Fruit fly (Drosophila melanogaster) whole organism, embryonic: Measurements from ENCODE around the gene CG2104.
A peak's percentile ranks its signal among the peaks of the same experiment; 100 is the strongest.

Source experiments
- Awh ChIP-seq: fragments of 200-800 bp; sonication (Bioruptor generic); IDR thresholded peaks from 2 replicates; pipeline ENCODE4, ENCODE4 v1.3.6; 2022; ENCODE audit warnings: missing biosample characterization, missing genetic modification characterization
- Bteb2 ChIP-seq: fragments of 200-800 bp; sonication (Bioruptor generic); optimal IDR thresholded peaks from 2 replicates; lab custom pipeline; 2016; ENCODE audit warnings: missing biosample characterization, missing genetic modification characterization
- C15 ChIP-seq: fragments of 200-800 bp; sonication (Bioruptor generic); IDR thresholded peaks from 3 replicates; pipeline ENCODE4 v1.3.6; 2022; ENCODE audit warnings: missing biosample characterization, missing genetic modification characterization
- CG10431 ChIP-seq: fragments of 200-800 bp; sonication (Bioruptor generic); optimal IDR thresholded peaks from 3 replicates; lab custom pipeline; 2018; ENCODE audit warnings: missing biosample characterization, mild to moderate bottlenecking, missing genetic modification characterization
- CG10565 ChIP-seq: fragments of 200-800 bp; sonication (Bioruptor generic); optimal IDR thresholded peaks from 3 replicates; lab custom pipeline; 2016; ENCODE audit warnings: missing biosample characterization, mild to moderate bottlenecking, missing genetic modification characterization
- CG12236 ChIP-seq: fragments of 200-800 bp; sonication (Bioruptor generic); optimal IDR thresholded peaks from 2 replicates; lab custom pipeline; 2016; ENCODE audit warnings: missing biosample characterization, missing genetic modification characterization
- CG13894 ChIP-seq: fragments of 200-800 bp; sonication (Bioruptor generic); optimal IDR thresholded peaks from 3 replicates; lab custom pipeline; 2018; ENCODE audit warnings: missing biosample characterization, mild to moderate bottlenecking, missing genetic modification characterization, moderate library complexity
- CG18011 ChIP-seq: fragments of 200-800 bp; sonication (Bioruptor generic); optimal IDR thresholded peaks from 2 replicates; lab custom pipeline; 2017; ENCODE audit warnings: missing biosample characterization, missing genetic modification characterization, mild to moderate bottlenecking, moderate library complexity, missing genotype
- CG2116 ChIP-seq: fragments of 200-800 bp; sonication (Bioruptor generic); optimal IDR thresholded peaks from 3 replicates; lab custom pipeline; 2018; ENCODE audit warnings: missing biosample characterization, mild to moderate bottlenecking, missing genetic modification characterization
- CG2120 ChIP-seq: fragments of 200-800 bp; sonication (Bioruptor generic); optimal IDR thresholded peaks from 3 replicates; lab custom pipeline; 2016; ENCODE audit warnings: missing biosample characterization, missing genetic modification characterization
- CG32767 ChIP-seq: fragments of 200-800 bp; sonication (Bioruptor generic); IDR thresholded peaks from 2 replicates; pipeline ENCODE4 v1.3.6; 2022; ENCODE audit warnings: missing biosample characterization, missing genetic modification characterization
- CG3281 ChIP-seq: fragments of 200-800 bp; sonication (Bioruptor generic); optimal IDR thresholded peaks from 3 replicates; lab custom pipeline; 2017; ENCODE audit warnings: missing biosample characterization, mild to moderate bottlenecking, missing genetic modification characterization
- CG3995 ChIP-seq: fragments of 200-800 bp; sonication (Bioruptor generic); optimal IDR thresholded peaks from 3 replicates; lab custom pipeline; 2016; ENCODE audit warnings: missing biosample characterization, missing genetic modification characterization
- CG6175 ChIP-seq: fragments of 200-800 bp; sonication (Bioruptor generic); IDR thresholded peaks from 3 replicates; pipeline ENCODE4 v1.3.6; 2022; ENCODE audit warnings: missing biosample characterization, missing genetic modification characterization
- CG6654 ChIP-seq: fragments of 200-800 bp; sonication (Bioruptor generic); optimal IDR thresholded peaks from 2 replicates; lab custom pipeline; 2017; ENCODE audit warnings: missing biosample characterization, mild to moderate bottlenecking, missing genetic modification characterization
- CG6683 ChIP-seq: fragments of 200-800 bp; sonication (Bioruptor generic); optimal IDR thresholded peaks from 2 replicates; lab custom pipeline; 2017; ENCODE audit warnings: missing biosample characterization, mild to moderate bottlenecking, missing genetic modification characterization, missing genetic modification reagents
- CG7556 ChIP-seq: fragments of 200-800 bp; sonication (Bioruptor generic); optimal IDR thresholded peaks from 2 replicates; lab custom pipeline; 2017; ENCODE audit warnings: missing biosample characterization, mild to moderate bottlenecking, missing genetic modification characterization
- CG7839 ChIP-seq: fragments of 200-800 bp; sonication (Bioruptor generic); optimal IDR thresholded peaks from 3 replicates; lab custom pipeline; 2018; ENCODE audit warnings: missing biosample characterization, mild to moderate bottlenecking, missing genetic modification characterization, moderate library complexity
- CG7963 ChIP-seq: fragments of 200-800 bp; sonication (Bioruptor generic); IDR thresholded peaks from 3 replicates; pipeline ENCODE4 v1.3.6; 2022; ENCODE audit warnings: missing biosample characterization, missing genetic modification characterization; ENCODE audit not compliant: partially characterized antibody
- CG8290 ChIP-seq, 3 experiments: fragments of 200-800 bp; sonication (Bioruptor generic); optimal IDR thresholded peaks; 2 replicates each; lab custom pipeline; 2016 to 2019; ENCODE audit warnings: missing biosample characterization in 3 of 3, missing genetic modification characterization in 3 of 3, mild to moderate bottlenecking in 2 of 3, moderate library complexity in 1 of 3
- CG8924 ChIP-seq: fragments of 200-800 bp; optimal IDR thresholded peaks from 3 replicates; lab custom pipeline; 2019; ENCODE audit warnings: missing biosample characterization, mild to moderate bottlenecking, missing genetic modification characterization, moderate library complexity
- CTCF ChIP-seq: fragments of 200-800 bp; sonication (Bioruptor generic); optimal IDR thresholded peaks from 2 replicates; lab custom pipeline; 2017; ENCODE audit warnings: missing biosample characterization, mild to moderate bottlenecking, missing genetic modification characterization, moderate library complexity
- Dip2 ChIP-seq: fragments of 200-800 bp; sonication (Bioruptor generic); IDR thresholded peaks from 2 replicates; pipeline ENCODE4 v1.3.6; 2022; ENCODE audit warnings: missing biosample characterization, missing genetic modification characterization
- HLH3B ChIP-seq: fragments of 200-800 bp; sonication (Bioruptor generic); IDR thresholded peaks from 2 replicates; pipeline ENCODE4 v1.3.6; 2022; ENCODE audit warnings: missing biosample characterization, missing genetic modification characterization
- Hand ChIP-seq: fragments of 200-800 bp; sonication (Bioruptor generic); optimal IDR thresholded peaks from 2 replicates; lab custom pipeline; 2017; ENCODE audit warnings: mild to moderate bottlenecking, missing biosample characterization, missing genetic modification reagents, missing genetic modification characterization
- Hmr ChIP-seq: fragments of 200-800 bp; sonication (Bioruptor generic); optimal IDR thresholded peaks from 3 replicates; lab custom pipeline; 2017; ENCODE audit warnings: mild to moderate bottlenecking, missing biosample characterization, missing genetic modification reagents, missing genetic modification characterization
- Hr39 ChIP-seq: fragments of >200 bp; optimal IDR thresholded peaks from 2 replicates; lab custom pipeline; 2017
- Hsf ChIP-seq: fragments of 200-800 bp; sonication (Bioruptor generic); optimal IDR thresholded peaks from 3 replicates; lab custom pipeline; 2016; ENCODE audit warnings: missing biosample characterization, missing genetic modification characterization
- Lhr ChIP-seq: fragments of 200-800 bp; sonication (Bioruptor generic); optimal IDR thresholded peaks from 3 replicates; lab custom pipeline; 2017; ENCODE audit warnings: mild to moderate bottlenecking, missing biosample characterization, missing genetic modification reagents, missing genetic modification characterization
- NK7.1 ChIP-seq: fragments of 200-800 bp; sonication (Bioruptor generic); optimal IDR thresholded peaks from 3 replicates; lab custom pipeline; 2016; ENCODE audit warnings: missing biosample characterization, missing genetic modification characterization
- Oaz ChIP-seq: fragments of 200-800 bp; sonication (Bioruptor generic); IDR thresholded peaks from 2 replicates; pipeline ENCODE4 v1.3.6; 2022; ENCODE audit warnings: missing biosample characterization, missing genetic modification characterization
- Rfx ChIP-seq: fragments of 200-800 bp; sonication (Bioruptor generic); IDR thresholded peaks from 2 replicates; pipeline ENCODE4 v1.3.6; 2022; ENCODE audit warnings: missing biosample characterization, missing genetic modification characterization
- Scr ChIP-seq: fragments of 200-800 bp; sonication (Bioruptor generic); IDR thresholded peaks from 2 replicates; pipeline ENCODE4 v1.3.6; 2022; ENCODE audit warnings: missing biosample characterization, missing genetic modification characterization; ENCODE audit not compliant: partially characterized antibody
- Sry-δ ChIP-seq: fragments of 200-800 bp; sonication (Bioruptor generic); optimal IDR thresholded peaks from 2 replicates; lab custom pipeline; 2016; ENCODE audit warnings: missing biosample characterization, missing genetic modification characterization
- Trl ChIP-seq, 3 experiments: fragments of >200 bp in 2 of 3; fragments of 200-800 bp in 1 of 3; sonication (Bioruptor generic) in 1 of 3; optimal IDR thresholded peaks; 2 replicates in 1 of 3; 3 replicates in 2 of 3; lab custom pipeline; 2016 to 2017; ENCODE audit warnings: missing biosample characterization in 1 of 3, missing genetic modification characterization in 1 of 3
- btn ChIP-seq: fragments of 200-800 bp; sonication (Bioruptor generic); optimal IDR thresholded peaks from 2 replicates; lab custom pipeline; 2016; ENCODE audit warnings: missing biosample characterization, missing genetic modification characterization
- cato ChIP-seq: fragments of 200-800 bp; sonication (Bioruptor generic); optimal IDR thresholded peaks from 2 replicates; lab custom pipeline; 2016; ENCODE audit warnings: missing biosample characterization, missing genetic modification characterization, borderline replicate concordance
- cwo ChIP-seq: fragments of 200-800 bp; sonication (Bioruptor generic); optimal IDR thresholded peaks from 3 replicates; lab custom pipeline; 2017; ENCODE audit warnings: missing biosample characterization, missing genetic modification characterization, mild to moderate bottlenecking, moderate library complexity, missing genetic modification reagents
- ind ChIP-seq: fragments of 200-800 bp; sonication (Bioruptor generic); optimal IDR thresholded peaks from 3 replicates; lab custom pipeline; 2016; ENCODE audit warnings: missing biosample characterization, missing genetic modification characterization
- insv ChIP-seq, 2 experiments: fragments of 200-800 bp; sonication (Bioruptor generic); optimal IDR thresholded peaks; 3 replicates each; lab custom pipeline; 2016 to 2018; ENCODE audit warnings: missing biosample characterization in 2 of 2, missing genetic modification characterization in 2 of 2
- jumu ChIP-seq: fragments of 200-800 bp; sonication (Bioruptor generic); optimal IDR thresholded peaks from 3 replicates; lab custom pipeline; 2016; ENCODE audit warnings: missing biosample characterization, missing genetic modification characterization
- lov ChIP-seq, 2 experiments: fragments of 200-800 bp in 1 of 2; fragments of >200 bp in 1 of 2; sonication (Bioruptor generic) in 1 of 2; IDR thresholded peaks in 1 of 2; optimal IDR thresholded peaks in 1 of 2; 2 replicates in 1 of 2; 3 replicates in 1 of 2; pipeline versions ENCODE4 v1.3.6 to Lab custom; 2017 to 2022; ENCODE audit warnings: missing biosample characterization in 1 of 2, missing genetic modification characterization in 1 of 2
- mirr ChIP-seq: fragments of 200-800 bp; sonication (Bioruptor generic); optimal IDR thresholded peaks from 3 replicates; lab custom pipeline; 2018; ENCODE audit warnings: missing biosample characterization, mild to moderate bottlenecking, missing genetic modification characterization
- nmo ChIP-seq: fragments of 200-800 bp; sonication (Bioruptor generic); optimal IDR thresholded peaks from 2 replicates; lab custom pipeline; 2018; ENCODE audit warnings: missing biosample characterization, mild to moderate bottlenecking, missing genetic modification characterization, moderate library complexity
- pzg ChIP-seq: fragments of 200-800 bp; sonication (Bioruptor generic); optimal IDR thresholded peaks from 3 replicates; lab custom pipeline; 2018; ENCODE audit warnings: missing biosample characterization, mild to moderate bottlenecking, missing genetic modification characterization, moderate library complexity
- so ChIP-seq: fragments of 200-800 bp; sonication (Bioruptor generic); IDR thresholded peaks from 3 replicates; pipeline ENCODE4 v1.3.6; 2022; ENCODE audit warnings: missing biosample characterization, missing genetic modification characterization
- unc-4 ChIP-seq: fragments of 200-800 bp; sonication (Bioruptor generic); IDR thresholded peaks from 2 replicates; pipeline ENCODE4 v1.3.6; 2022; ENCODE audit warnings: missing biosample characterization, missing genetic modification characterization; ENCODE audit not compliant: partially characterized antibody
- unpg ChIP-seq: fragments of 200-800 bp; sonication (Bioruptor generic); optimal IDR thresholded peaks from 3 replicates; lab custom pipeline; 2018; ENCODE audit warnings: missing biosample characterization, mild to moderate bottlenecking, missing genetic modification characterization, moderate library complexity

Gene CG2104

dm6 chr3R:5686049-5686757 is 6.9 kb downstream of the CG2104 start (continued):
- no peak for TF ChIP-seq Bteb2 (GFP tag; lab: Kevin White, UChicago)
- 0 out of 3 replicates have a peak, but pooled peaks have one; percentile 30 for TF ChIP-seq so (GFP tag; lab: Robert Waterston, UW)
- peak; percentile 5 for TF ChIP-seq CG6683 (GFP tag; lab: Kevin White, UChicago)
- TF ChIP-seq Hr39 (lab: Kevin White, UChicago) = no peak
- TF ChIP-seq CG8924 (tag; lab: Kevin White, UChicago) = peak; percentile 53
- TF ChIP-seq unc-4 (GFP tag; lab: Robert Waterston, UW) = no peak
- TF ChIP-seq Oaz = 0 out of 2 replicates have a peak, but pooled peaks have one; percentile 16
- peak; percentile 70 for TF ChIP-seq Hand
- no peak for TF ChIP-seq CG3995 (GFP tag; lab: Kevin White, UChicago)
- no peak for TF ChIP-seq cato (GFP tag; lab: Kevin White, UChicago)
- peak; percentile 57 for TF ChIP-seq CG7556 (GFP tag; lab: Kevin White, UChicago)
- TF ChIP-seq CG18011 (GFP tag; lab: Kevin White, UChicago) = no peak
- TF ChIP-seq CG12236 (GFP tag; lab: Kevin White, UChicago) = no peak
- peak; percentile 44 for TF ChIP-seq Hmr
- peak; percentile 64 for TF ChIP-seq CG13894 (tag; lab: Kevin White, UChicago)
- no peak for TF ChIP-seq Dip2 (GFP tag; lab: Robert Waterston, UW)
- no peak for TF ChIP-seq CG10431
- no peak for TF ChIP-seq CG10565 (GFP tag; lab: Kevin White, UChicago)
- no peak for TF ChIP-seq mirr (GFP tag; lab: Kevin White, UChicago)
- TF ChIP-seq Awh (GFP tag; lab: Robert Waterston, UW) = peak; percentile 75
- TF ChIP-seq jumu (GFP tag; lab: Kevin White, UChicago) = peak; percentile 23
- no peak for TF ChIP-seq lov (optimal IDR thresholded peaks at IDR 0.05; lab: Kevin White, UChicago)
- TF ChIP-seq lov (GFP tag; IDR thresholded peaks at IDR 0.05; lab: Robert Waterston, UW) = no peak
- peak; percentile 60 for TF ChIP-seq ind (GFP tag; lab: Kevin White, UChicago)
- TF ChIP-seq insv (GFP tag; optimal IDR thresholded peaks at IDR 0.05; lab: Kevin White, UChicago) = no peak
- TF ChIP-seq Scr (GFP tag; lab: Robert Waterston, UW) = no peak
- no peak for TF ChIP-seq Trl (optimal IDR thresholded peaks at IDR 0.05; lab: Kevin White, UChicago)
- TF ChIP-seq Trl (GFP tag; optimal IDR thresholded peaks at IDR 0.05; lab: Kevin White, UChicago) = no peak
- peak; percentile 47; the same call in 1 of the 2 replicates for TF ChIP-seq HLH3B
- no peak for TF ChIP-seq CG32767 (GFP tag; lab: Robert Waterston, UW)
- no peak for TF ChIP-seq btn (GFP tag; lab: Kevin White, UChicago)
- TF ChIP-seq CG6654 (GFP tag; lab: Kevin White, UChicago) = no peak
- TF ChIP-seq CTCF (GFP tag; lab: Kevin White, UChicago) = no peak
- no peak for TF ChIP-seq Lhr
- TF ChIP-seq Sry-δ (GFP tag; lab: Kevin White, UChicago) = no peak
- no peak for TF ChIP-seq CG7963 (GFP tag; lab: Robert Waterston, UW)
- no peak for TF ChIP-seq CG6175 (GFP tag; lab: Robert Waterston, UW)
- peak; percentile 70 for TF ChIP-seq CG7839
- peak; percentile 60 for TF ChIP-seq CG3281 (GFP tag; lab: Kevin White, UChicago)
- TF ChIP-seq Rfx (GFP tag; lab: Robert Waterston, UW) = peak; percentile 49; the same call in 1 of the 2 replicates
- no peak for TF ChIP-seq CG8290 (GFP tag; optimal IDR thresholded peaks at IDR 0.05; lab: Kevin White, UChicago)
- peak in 1 of 2 experiments; percentile 74 for TF ChIP-seq CG8290 (tag; optimal IDR thresholded peaks at IDR 0.05; lab: Kevin White, UChicago)
- no peak for TF ChIP-seq CG2116
- TF ChIP-seq NK7.1 (GFP tag; lab: Kevin White, UChicago) = no peak
- peak; percentile 55 for TF ChIP-seq Hsf (GFP tag; lab: Kevin White, UChicago)
- peak; percentile 61 for TF ChIP-seq cwo
- TF ChIP-seq unpg = peak; percentile 58
- TF ChIP-seq C15 = no peak
- no peak for TF ChIP-seq pzg (GFP tag; lab: Kevin White, UChicago)
- peak; percentile 73 for TF ChIP-seq CG2120 (GFP tag; lab: Kevin White, UChicago)
- peak; percentile 5 for TF ChIP-seq nmo (GFP tag; lab: Kevin White, UChicago)
